Worm (Caenorhabditis elegans) whole organism, L2 larva: ENCODE results near the gene R09A8.5.

ENCODE experiments used
- R02D3.7 ChIP-seq: fragments of 150-350 bp; optimal IDR thresholded peaks from 2 replicates; lab custom pipeline; 2014; ENCODE audit warnings: missing biosample characterization, missing genetic modification characterization
- ama-1 ChIP-seq: fragments of 150-350 bp; optimal IDR thresholded peaks from 2 replicates; lab custom pipeline; 2018; ENCODE audit warnings: inconsistent platforms
- ceh-82 ChIP-seq: fragments of 150-350 bp; optimal IDR thresholded peaks from 2 replicates; lab custom pipeline; 2014; ENCODE audit warnings: missing biosample characterization, missing genetic modification characterization
- gmeb-1 ChIP-seq: fragments of 150-350 bp; optimal IDR thresholded peaks from 2 replicates; lab custom pipeline; 2014; ENCODE audit warnings: missing biosample characterization, missing genetic modification characterization
- lin-13 ChIP-seq: fragments of 150-350 bp; optimal IDR thresholded peaks from 2 replicates; lab custom pipeline; 2014; ENCODE audit warnings: missing biosample characterization, missing genetic modification reagents, missing genetic modification characterization
- nhr-10 ChIP-seq: sonication (generic microtip); optimal IDR thresholded peaks from 2 replicates; lab custom pipeline; 2017; ENCODE audit warnings: missing biosample characterization, missing genetic modification characterization
- nhr-25 ChIP-seq: fragments of 150-350 bp; sonication (generic microtip); optimal IDR thresholded peaks from 3 replicates; lab custom pipeline; 2014; ENCODE audit warnings: missing biosample characterization, missing genetic modification characterization
- sma-9 ChIP-seq, 2 experiments: fragments of 150-350 bp in 1 of 2; sonication (generic microtip) in 1 of 2; optimal IDR thresholded peaks; 2 replicates each; lab custom pipeline; 2014 to 2016; ENCODE audit warnings: missing genetic modification characterization in 2 of 2, mild to moderate bottlenecking in 1 of 2, missing biosample characterization in 1 of 2, missing compliant biosample characterization in 1 of 2, missing genetic modification reagents in 1 of 2, moderate library complexity in 1 of 2
- snpc-4 ChIP-seq: fragments of 150-350 bp; optimal IDR thresholded peaks from 2 replicates; lab custom pipeline; 2014; ENCODE audit warnings: missing biosample characterization, missing genetic modification characterization
- unc-39 ChIP-seq: fragments of 150-350 bp; optimal IDR thresholded peaks from 2 replicates; lab custom pipeline; 2014; ENCODE audit warnings: missing biosample characterization, missing genetic modification characterization
- unc-62 ChIP-seq: fragments of 150-350 bp; optimal IDR thresholded peaks from 2 replicates; lab custom pipeline; 2014; ENCODE audit warnings: missing biosample characterization, missing genetic modification reagents, missing genetic modification characterization
- ztf-11 ChIP-seq: sonication (generic microtip); optimal IDR thresholded peaks from 2 replicates; lab custom pipeline; 2017; ENCODE audit warnings: missing biosample characterization, missing genetic modification characterization

ce11 chrX:12688632-12689031 lies 48.3 kb upstream of the R09A8.5 start:
- no peak for TF ChIP-seq sma-9 (GFP tag; optimal IDR thresholded peaks at IDR 0.05; lab: Kevin White, UChicago)
- TF ChIP-seq sma-9 (tag; optimal IDR thresholded peaks at IDR 0.05; lab: Kevin White, UChicago), result no peak
- no peak for TF ChIP-seq nhr-25 (tag; lab: Kevin White, UChicago)
- TF ChIP-seq ceh-82 (tag; lab: Kevin White, UChicago), result no peak
- TF ChIP-seq ztf-11 (tag; lab: Kevin White, UChicago), result no peak
- no peak for TF ChIP-seq snpc-4 (tag; lab: Kevin White, UChicago)
- TF ChIP-seq ama-1 (lab: Kevin White, UChicago), result no peak
- no peak for TF ChIP-seq gmeb-1 (tag; lab: Kevin White, UChicago)
- no peak for TF ChIP-seq R02D3.7
- TF ChIP-seq nhr-10, result no peak
- no peak for TF ChIP-seq lin-13 (GFP tag; lab: Kevin White, UChicago)
- no peak for TF ChIP-seq unc-62 (GFP tag; lab: Kevin White, UChicago)
- no peak for TF ChIP-seq unc-39
